Worm (Caenorhabditis elegans): Measurements from ENCODE around the gene scl-21.

DNA sequence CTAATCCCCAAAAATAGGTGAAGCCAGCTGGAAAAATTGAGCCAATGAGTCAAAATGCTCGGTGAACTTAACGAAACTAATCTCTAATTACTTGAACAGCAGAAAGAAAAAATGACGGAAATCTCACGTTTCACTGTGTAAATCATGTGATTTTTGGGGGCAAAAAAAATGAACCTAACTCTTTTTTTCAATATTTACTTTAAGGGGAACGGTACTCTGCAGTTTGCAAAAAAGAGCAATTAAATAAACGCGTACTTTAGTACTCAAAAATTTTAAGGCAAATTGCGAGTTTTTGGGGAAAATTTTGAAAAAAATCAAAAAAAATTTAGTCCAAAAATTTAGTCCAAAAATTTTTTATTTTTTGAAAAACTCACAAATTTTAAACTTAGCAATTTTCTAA is 35.5 kb upstream of the scl-21 start:
- TF ChIP-seq R02D3.7 (tag; optimal IDR thresholded peaks at IDR 0.05), result no peak
- no peak for TF ChIP-seq tbx-2 (tag; optimal IDR thresholded peaks at IDR 0.05)
- TF ChIP-seq skn-1 (tag; optimal IDR thresholded peaks at IDR 0.05), result no peak

All from whole organism, L3 larva.